Fruit fly (Drosophila melanogaster): Measurements from ENCODE around the gene CRMP.
A peak's percentile ranks its signal among the peaks of the same experiment; 100 is the strongest.

Gene CRMP

DNA sequence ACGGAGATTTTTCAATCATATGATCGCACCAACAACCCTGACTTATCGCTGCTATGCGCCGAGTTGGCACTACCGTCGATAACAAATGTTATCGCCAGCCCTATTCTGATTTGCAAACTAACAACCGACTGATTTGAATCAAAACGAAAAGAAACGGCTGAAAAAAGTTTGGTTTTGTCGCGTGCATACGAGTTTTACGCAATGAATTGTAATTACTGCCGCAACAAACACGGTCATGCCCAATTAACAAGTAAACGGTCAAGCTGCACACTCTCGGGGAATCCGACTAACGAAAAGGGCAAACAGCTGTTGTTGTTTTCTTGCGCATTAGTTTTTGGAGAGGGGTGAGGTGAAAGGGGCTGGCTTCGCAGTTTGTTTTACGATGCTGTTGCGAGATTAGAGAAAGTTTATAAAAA lies 6.1 kb upstream of the CRMP start, which contains the start of the genes CG14671 and CG12746:
CG14671 (minus strand) TSS at position 41 of the 416 bp plus-strand sequence.
CG12746 (plus strand) TSS at position 91 of the 416 bp plus-strand sequence.
- TF ChIP-seq fd64A (GFP tag; optimal IDR thresholded peaks at IDR 0.05) (peak; percentile 4), nerfin-2 (GFP tag; IDR thresholded peaks at IDR 0.05; ENCODE audit: partially characterized antibody) (peak; percentile 36; the same call in 1 of the 2 replicates), CG3726 (GFP tag; IDR thresholded peaks at IDR 0.05) (no peak), dm (GFP tag; optimal IDR thresholded peaks at IDR 0.05) (peak; percentile 19), E2f1 (GFP tag; IDR thresholded peaks at IDR 0.05) (no peak), CG4424 (GFP tag; optimal IDR thresholded peaks at IDR 0.05) (no peak), CG17829 (tag; optimal IDR thresholded peaks at IDR 0.05) (no peak), CG33213 (GFP tag; optimal IDR thresholded peaks at IDR 0.05) (no peak), CG14667 (GFP tag; IDR thresholded peaks at IDR 0.05) (no peak), CG3163 (GFP tag; optimal IDR thresholded peaks at IDR 0.05) (no peak), Sox102F (GFP tag; optimal IDR thresholded peaks at IDR 0.05) (no peak), Chrac-16 (GFP tag; optimal IDR thresholded peaks at IDR 0.05) (no peak), chm (GFP tag; IDR thresholded peaks at IDR 0.05) (no peak), luna (GFP tag; optimal IDR thresholded peaks at IDR 0.05) (no peak), ewg (GFP tag; optimal IDR thresholded peaks at IDR 0.05) (peak; percentile 46), CG8478 (optimal IDR thresholded peaks at IDR 0.05) (no peak), CG33557 (GFP tag; optimal IDR thresholded peaks at IDR 0.05) (no peak), Scr (GFP tag; IDR thresholded peaks at IDR 0.05; ENCODE audit: partially characterized antibody) (peak; percentile 39; the same call in 1 of the 2 replicates), ro (GFP tag; IDR thresholded peaks at IDR 0.05) (no peak), CG14441 (GFP tag; IDR thresholded peaks at IDR 0.05) (no peak), tll (GFP tag; optimal IDR thresholded peaks at IDR 0.05) (no peak), Hmx (GFP tag; optimal IDR thresholded peaks at IDR 0.05) (no peak), Dip3 (GFP tag; optimal IDR thresholded peaks at IDR 0.05) (no peak), Dll (GFP tag; IDR thresholded peaks at IDR 0.05; ENCODE audit: partially characterized antibody) (peak; percentile 51; the same call in 2 of the 4 replicates), kni (GFP tag; optimal IDR thresholded peaks at IDR 0.05) (peak; percentile 21), CG9609 (GFP tag; optimal IDR thresholded peaks at IDR 0.05) (no peak), nom (GFP tag; optimal IDR thresholded peaks at IDR 0.05) (peak; percentile 4), CG4404 (GFP tag; IDR thresholded peaks at IDR 0.05) (no peak), D (optimal IDR thresholded peaks at IDR 0.05) (no peak), D (GFP tag; optimal IDR thresholded peaks at IDR 0.05) (no peak), CG8765 (GFP tag; IDR thresholded peaks at IDR 0.05) (no peak), CG32767 (GFP tag; IDR thresholded peaks at IDR 0.05) (no peak), exex (tag; optimal IDR thresholded peaks at IDR 0.05) (peak; percentile 23), CG13424 (tag; optimal IDR thresholded peaks at IDR 0.05) (no peak), CG8944 (GFP tag; optimal IDR thresholded peaks at IDR 0.05) (no peak), row (GFP tag; IDR thresholded peaks at IDR 0.05) (0 out of 3 replicates have a peak, but pooled peaks have one; percentile 17), CG4360 (GFP tag; IDR thresholded peaks at IDR 0.05) (peak; percentile 48), wek (GFP tag; optimal IDR thresholded peaks at IDR 0.05) (no peak), CG2889 (GFP tag; IDR thresholded peaks at IDR 0.05) (no peak), dmrt99B (tag; optimal IDR thresholded peaks at IDR 0.05) (no peak), ase (GFP tag; IDR thresholded peaks at IDR 0.05) (no peak), CG2199 (GFP tag; IDR thresholded peaks at IDR 0.05) (no peak), CG5180 (GFP tag; optimal IDR thresholded peaks at IDR 0.05) (no peak), CG2712 (tag; optimal IDR thresholded peaks at IDR 0.05) (peak; percentile 39), lbe (GFP tag; optimal IDR thresholded peaks at IDR 0.05) (no peak), so (GFP tag; IDR thresholded peaks at IDR 0.05) (no peak), CG17385 (GFP tag; optimal IDR thresholded peaks at IDR 0.05) (no peak), Dip2 (GFP tag; IDR thresholded peaks at IDR 0.05) (no peak), BEAF-32 (GFP tag; optimal IDR thresholded peaks at IDR 0.05) (peak; percentile 28), maf-S (GFP tag; optimal IDR thresholded peaks at IDR 0.05) (no peak), pfk (GFP tag; optimal IDR thresholded peaks at IDR 0.05) (no peak), unc-4 (GFP tag; IDR thresholded peaks at IDR 0.05; ENCODE audit: partially characterized antibody) (0 out of 2 replicates have a peak, but pooled peaks have one; percentile 41)
